Worm (Caenorhabditis elegans) whole organism, young adult: Measurements from ENCODE around the gene mdt-19.

ENCODE experiments used
- B0019.2 ChIP-seq: fragments of 200-800 bp; sonication (Bioruptor generic); conservative IDR thresholded peaks from 2 replicates; pipeline ENCODE4 v1.3.6; 2022; ENCODE audit warnings: missing genetic modification reagents, missing genetic modification characterization, missing compliant biosample characterization
- B0336.3 ChIP-seq: fragments of 200-800 bp; sonication (Bioruptor generic); IDR thresholded peaks from 2 replicates; pipeline ENCODE4 v1.3.6; 2022; ENCODE audit warnings: missing genetic modification characterization, missing compliant biosample characterization
- D2030.7 ChIP-seq: fragments of 200-800 bp; sonication (Bioruptor generic); IDR thresholded peaks from 2 replicates; pipeline ENCODE4 v1.3.6; 2022; ENCODE audit warnings: missing genetic modification reagents, missing genetic modification characterization, missing compliant biosample characterization
- F23B12.7 ChIP-seq: sonication (generic microtip); optimal IDR thresholded peaks from 2 replicates; lab custom pipeline; 2017; ENCODE audit warnings: missing genetic modification characterization, mild to moderate bottlenecking, missing compliant biosample characterization, antibody characterized with exemption, moderate library complexity; ENCODE audit not compliant: insufficient read depth
- F37B4.10 ChIP-seq: fragments of 200-800 bp; sonication (Bioruptor generic); IDR thresholded peaks from 2 replicates; pipeline ENCODE4 v1.3.6; 2022; ENCODE audit warnings: missing genetic modification characterization, missing compliant biosample characterization
- F39B2.1 ChIP-seq: fragments of 200-800 bp; sonication (Bioruptor generic); IDR thresholded peaks from 2 replicates; pipeline ENCODE4 v1.3.6; 2022; ENCODE audit warnings: missing genetic modification reagents, missing genetic modification characterization, missing compliant biosample characterization
- F49E8.2 ChIP-seq: sonication (generic microtip); optimal IDR thresholded peaks from 3 replicates; lab custom pipeline; 2017; ENCODE audit warnings: missing genetic modification characterization, mild to moderate bottlenecking, missing compliant biosample characterization, antibody characterized with exemption, moderate library complexity; ENCODE audit not compliant: insufficient read depth
- F52B5.7 ChIP-seq: sonication (generic microtip); optimal IDR thresholded peaks from 2 replicates; lab custom pipeline; 2016; ENCODE audit warnings: mild to moderate bottlenecking, missing genetic modification characterization, missing compliant biosample characterization
- F57A8.1 ChIP-seq: fragments of 200-800 bp; sonication (Bioruptor generic); optimal IDR thresholded peaks from 2 replicates; lab custom pipeline; 2018; ENCODE audit warnings: mild to moderate bottlenecking, missing genetic modification characterization, moderate library complexity, missing compliant biosample characterization
- K11D2.4 ChIP-seq: fragments of 200-800 bp; sonication (Bioruptor generic); IDR thresholded peaks from 2 replicates; pipeline ENCODE4 v1.3.6; 2022; ENCODE audit warnings: missing genetic modification reagents, missing genetic modification characterization, missing compliant biosample characterization
- Y56A3A.18 ChIP-seq: fragments of 200-800 bp; sonication (Bioruptor generic); IDR thresholded peaks from 2 replicates; pipeline ENCODE4 v1.3.6; 2022; ENCODE audit warnings: missing genetic modification reagents, missing genetic modification characterization, missing compliant biosample characterization
- ZK185.1 ChIP-seq: sonication (generic microtip); optimal IDR thresholded peaks from 2 replicates; lab custom pipeline; 2016; ENCODE audit warnings: mild to moderate bottlenecking, missing genetic modification characterization, missing compliant biosample characterization; ENCODE audit not compliant: poor library complexity, severe bottlenecking
- attf-6 ChIP-seq: fragments of 200-800 bp; sonication (Bioruptor generic); IDR thresholded peaks from 2 replicates; pipeline ENCODE4 v1.3.6; 2022; ENCODE audit warnings: missing genetic modification reagents, missing genetic modification characterization, missing compliant biosample characterization
- ceh-58 ChIP-seq: fragments of 200-800 bp; sonication (Bioruptor generic); IDR thresholded peaks from 2 replicates; pipeline ENCODE4 v1.3.6; 2022; ENCODE audit warnings: missing genetic modification characterization, missing compliant biosample characterization
- gei-17 ChIP-seq: fragments of 200-800 bp; sonication (Bioruptor generic); optimal IDR thresholded peaks from 2 replicates; lab custom pipeline; 2018; ENCODE audit warnings: mild to moderate bottlenecking, missing genetic modification characterization, missing compliant biosample characterization
- hmg-1.2 ChIP-seq: fragments of 200-800 bp; sonication (Bioruptor generic); IDR thresholded peaks from 2 replicates; pipeline ENCODE4 v1.3.6; 2022; ENCODE audit warnings: missing genetic modification reagents, missing genetic modification characterization, missing compliant biosample characterization
- let-607 ChIP-seq, 2 experiments: fragments of 200-800 bp in 1 of 2; sonication (Bioruptor generic) in 1 of 2; sonication (generic microtip) in 1 of 2; optimal IDR thresholded peaks; 2 replicates each; lab custom pipeline; 2016 to 2018; ENCODE audit warnings: mild to moderate bottlenecking in 2 of 2, missing compliant biosample characterization in 2 of 2, missing genetic modification characterization in 2 of 2, moderate library complexity in 2 of 2, missing genotype in 1 of 2
- madf-8 ChIP-seq: fragments of 200-800 bp; sonication (Bioruptor generic); conservative IDR thresholded peaks from 2 replicates; pipeline ENCODE4 v1.3.6; 2022; ENCODE audit warnings: missing genetic modification reagents, missing genetic modification characterization, missing compliant biosample characterization
- mel-28 ChIP-seq: sonication (generic microtip); optimal IDR thresholded peaks from 2 replicates; lab custom pipeline; 2016; ENCODE audit warnings: borderline replicate concordance, mild to moderate bottlenecking, missing genetic modification characterization, missing compliant biosample characterization
- nfyb-1 ChIP-seq: fragments of 200-800 bp; sonication (Bioruptor generic); IDR thresholded peaks from 2 replicates; pipeline ENCODE4 v1.3.6; 2022; ENCODE audit warnings: missing genetic modification reagents, missing genetic modification characterization, missing compliant biosample characterization
- nhr-80 ChIP-seq: sonication (generic microtip); optimal IDR thresholded peaks from 2 replicates; lab custom pipeline; 2016; ENCODE audit warnings: missing genetic modification characterization, missing compliant biosample characterization
- rpc-1 ChIP-seq, 2 experiments: fragments of 150-350 bp in 1 of 2; sonication (generic microtip) in 1 of 2; optimal IDR thresholded peaks; 2 replicates each; lab custom pipeline; 2014 to 2018; ENCODE audit warnings: missing biosample characterization in 1 of 2, missing genetic modification characterization in 1 of 2, missing genetic modification reagents in 1 of 2, missing genotype in 1 of 2
- unc-62 ChIP-seq: fragments of 150-350 bp; optimal IDR thresholded peaks from 2 replicates; lab custom pipeline; 2014; ENCODE audit warnings: missing biosample characterization, missing genetic modification reagents, missing genetic modification characterization
- zfh-2 ChIP-seq: fragments of 200-800 bp; sonication (Bioruptor generic); conservative IDR thresholded peaks from 2 replicates; pipeline ENCODE4 v1.3.6; 2022; ENCODE audit warnings: missing genetic modification reagents, missing genetic modification characterization, missing compliant biosample characterization
- ztf-28 ChIP-seq: fragments of 200-800 bp; sonication (Bioruptor generic); IDR thresholded peaks from 2 replicates; pipeline ENCODE4 v1.3.6; 2022; ENCODE audit warnings: missing genetic modification reagents, missing genetic modification characterization, missing compliant biosample characterization

Gene mdt-19

DNA sequence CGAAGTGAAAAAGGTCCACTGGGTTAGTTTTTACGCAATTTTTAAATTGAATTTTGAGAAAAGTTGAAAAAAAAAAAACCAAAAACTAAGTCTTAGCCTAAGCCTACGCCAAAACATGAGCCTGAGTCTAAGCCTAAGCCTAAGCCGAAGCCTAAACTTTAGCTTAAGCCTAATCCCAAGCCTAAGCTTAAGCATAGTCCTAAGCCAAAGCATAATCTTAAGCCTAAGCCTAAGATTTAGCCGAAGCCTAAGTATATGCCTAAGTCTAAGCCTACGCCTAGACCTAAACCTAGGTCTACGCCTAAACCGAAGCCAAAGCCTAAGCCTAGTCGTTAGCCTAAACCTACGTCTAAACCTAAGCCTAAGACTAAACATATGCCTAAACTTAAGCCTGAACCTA is 43.8 kb downstream of the mdt-19 start:
- TF ChIP-seq F49E8.2 (tag; lab: Kevin White, UChicago): no peak
- no peak for TF ChIP-seq F52B5.7
- TF ChIP-seq gei-17 (GFP tag; lab: Kevin White, UChicago): no peak
- TF ChIP-seq ceh-58: no peak
- TF ChIP-seq unc-62 (GFP tag; lab: Kevin White, UChicago): no peak
- TF ChIP-seq madf-8: no peak
- TF ChIP-seq attf-6 (GFP tag; lab: Robert Waterston, UW): no peak
- TF ChIP-seq B0019.2 (GFP tag; lab: Robert Waterston, UW): no peak
- no peak for TF ChIP-seq let-607 (tag; optimal IDR thresholded peaks at IDR 0.05; lab: Kevin White, UChicago)
- TF ChIP-seq rpc-1 (optimal IDR thresholded peaks at IDR 0.05; lab: Kevin White, UChicago): no peak
- TF ChIP-seq rpc-1 (tag; optimal IDR thresholded peaks at IDR 0.05; lab: Kevin White, UChicago): no peak
- no peak for TF ChIP-seq mel-28 (tag; lab: Kevin White, UChicago)
- TF ChIP-seq F37B4.10: no peak
- no peak for TF ChIP-seq zfh-2 (GFP tag; lab: Robert Waterston, UW)
- no peak for TF ChIP-seq B0336.3 (GFP tag; lab: Robert Waterston, UW)
- no peak for TF ChIP-seq F39B2.1 (GFP tag; lab: Robert Waterston, UW)
- no peak for TF ChIP-seq F23B12.7
- TF ChIP-seq ztf-28 (GFP tag; lab: Robert Waterston, UW): no peak
- no peak for TF ChIP-seq K11D2.4 (GFP tag; lab: Robert Waterston, UW)

DNA sequence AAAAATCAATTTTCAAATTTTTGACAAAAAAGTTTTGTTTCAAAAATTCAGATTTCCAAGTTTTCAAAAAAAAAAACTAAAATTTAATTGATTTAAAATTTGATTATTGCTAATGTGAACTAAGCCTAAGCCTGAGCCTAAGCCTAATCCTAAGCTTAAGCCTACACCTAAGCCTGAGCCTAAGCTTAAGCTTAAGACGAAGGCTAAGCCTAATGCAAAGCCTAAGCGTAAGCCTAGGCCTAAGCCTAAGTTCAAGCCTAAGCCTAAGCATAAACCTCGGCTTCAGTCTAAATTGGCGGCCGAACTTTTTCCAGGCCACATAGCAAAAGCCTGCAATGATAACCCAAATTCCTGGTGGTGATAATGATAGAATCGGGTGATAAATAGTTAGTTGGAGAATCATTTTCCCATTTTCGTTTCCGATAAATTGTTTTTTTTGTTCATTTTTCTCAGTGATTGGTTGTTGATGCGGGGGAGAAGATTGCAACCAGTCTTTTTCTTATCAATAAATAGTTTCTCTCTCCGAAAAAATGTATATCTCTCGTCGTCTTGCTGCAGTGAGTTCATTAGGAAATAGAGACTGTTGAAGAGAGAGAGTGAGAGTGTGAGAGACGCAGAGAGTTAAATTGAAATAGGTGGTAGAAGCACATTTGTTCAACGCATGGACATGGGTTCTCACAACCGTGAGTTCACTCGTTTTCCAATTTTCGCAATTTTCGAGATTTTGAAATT is 49.5 kb downstream of the mdt-19 start:
- TF ChIP-seq B0019.2 (GFP tag; lab: Robert Waterston, UW) (no peak), D2030.7 (GFP tag; lab: Robert Waterston, UW) (no peak), nfyb-1 (no peak), hmg-1.2 (peak; percentile 52), nhr-80 (tag; lab: Kevin White, UChicago) (peak; percentile 73), F57A8.1 (GFP tag; lab: Kevin White, UChicago) (no peak), ZK185.1 (tag; lab: Kevin White, UChicago) (no peak), Y56A3A.18 (GFP tag; lab: Robert Waterston, UW) (no peak), madf-8 (no peak), F49E8.2 (tag; lab: Kevin White, UChicago) (no peak)
- TF ChIP-seq, all 124 proteins: peak for 2

DNA sequence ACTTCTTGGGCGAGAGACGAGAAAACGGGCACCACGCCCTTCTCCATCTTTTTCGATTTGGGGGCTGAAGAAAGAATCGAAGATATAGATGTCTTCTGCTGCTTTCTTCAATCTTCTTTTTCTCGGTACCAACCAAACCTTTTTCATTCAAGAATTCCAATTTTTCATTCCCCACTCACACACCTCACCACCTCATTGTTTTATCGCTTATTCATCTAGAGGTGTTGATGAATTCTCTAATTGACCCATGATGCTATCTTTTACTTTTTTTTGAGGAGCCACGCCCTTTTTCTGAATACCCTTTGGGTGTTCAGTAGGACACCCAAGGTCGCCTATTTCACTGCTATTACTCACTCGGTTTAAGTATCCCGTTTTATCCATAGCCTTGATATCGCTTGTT is 53.7 kb downstream of the mdt-19 start:
- TF ChIP-seq let-607 (tag; optimal IDR thresholded peaks at IDR 0.05; lab: Kevin White, UChicago): no peak
